Fruit fly (Drosophila melanogaster) whole organism, embryonic: ENCODE measurements around the gene CG1309.

Source experiments
- Aef1 ChIP-seq: fragments of 200-800 bp; sonication (Bioruptor generic); IDR thresholded peaks from 3 replicates; pipeline ENCODE4 v1.3.6; 2022; ENCODE audit warnings: missing biosample characterization, missing genetic modification characterization
- B-H2 ChIP-seq: fragments of 200-800 bp; sonication (Bioruptor generic); optimal IDR thresholded peaks from 2 replicates; lab custom pipeline; 2018; ENCODE audit warnings: missing biosample characterization, mild to moderate bottlenecking, missing genetic modification characterization
- CG10209 ChIP-seq: fragments of 200-800 bp; sonication (Bioruptor generic); optimal IDR thresholded peaks from 3 replicates; lab custom pipeline; 2017; ENCODE audit warnings: missing biosample characterization, mild to moderate bottlenecking, missing genetic modification characterization, missing genetic modification reagents
- CG10431 ChIP-seq: fragments of 200-800 bp; sonication (Bioruptor generic); optimal IDR thresholded peaks from 3 replicates; lab custom pipeline; 2018; ENCODE audit warnings: missing biosample characterization, mild to moderate bottlenecking, missing genetic modification characterization
- CG10565 ChIP-seq: fragments of 200-800 bp; sonication (Bioruptor generic); optimal IDR thresholded peaks from 3 replicates; lab custom pipeline; 2016; ENCODE audit warnings: missing biosample characterization, mild to moderate bottlenecking, missing genetic modification characterization
- CG11398 ChIP-seq: fragments of 200-800 bp; sonication (Bioruptor generic); optimal IDR thresholded peaks from 2 replicates; lab custom pipeline; 2016; ENCODE audit warnings: missing biosample characterization, missing genetic modification characterization
- CG12769 ChIP-seq: fragments of 200-800 bp; sonication (Bioruptor generic); optimal IDR thresholded peaks from 2 replicates; lab custom pipeline; 2019; ENCODE audit warnings: missing biosample characterization, mild to moderate bottlenecking, missing genetic modification characterization, moderate library complexity
- CG13296 ChIP-seq: fragments of 200-800 bp; sonication (Bioruptor generic); optimal IDR thresholded peaks from 3 replicates; lab custom pipeline; 2018; ENCODE audit warnings: missing biosample characterization, mild to moderate bottlenecking, missing genetic modification characterization
- CG14667 ChIP-seq: fragments of 200-800 bp; sonication (Bioruptor generic); IDR thresholded peaks from 2 replicates; pipeline ENCODE4 v1.3.6; 2022; ENCODE audit warnings: missing biosample characterization, missing genetic modification characterization
- CG17359 ChIP-seq: fragments of 200-800 bp; sonication (Bioruptor generic); optimal IDR thresholded peaks from 3 replicates; lab custom pipeline; 2018; ENCODE audit warnings: missing biosample characterization, mild to moderate bottlenecking, missing genetic modification characterization, moderate library complexity
- CG17361 ChIP-seq: fragments of 200-800 bp; sonication (Bioruptor generic); IDR thresholded peaks from 3 replicates; pipeline ENCODE4 v1.3.6; 2022; ENCODE audit warnings: missing biosample characterization, missing genetic modification characterization
- CG30020 ChIP-seq: fragments of 200-800 bp; optimal IDR thresholded peaks from 2 replicates; lab custom pipeline; 2019; ENCODE audit warnings: missing biosample characterization, mild to moderate bottlenecking, missing genetic modification characterization, moderate library complexity
- CG31365 ChIP-seq: fragments of 200-800 bp; sonication (Bioruptor generic); optimal IDR thresholded peaks from 2 replicates; lab custom pipeline; 2018; ENCODE audit warnings: missing biosample characterization, mild to moderate bottlenecking, missing genetic modification characterization
- CG32772 ChIP-seq: fragments of 200-800 bp; sonication (Bioruptor generic); IDR thresholded peaks from 2 replicates; pipeline ENCODE4 v1.3.6; 2022; ENCODE audit warnings: missing biosample characterization, missing genetic modification characterization
- CG3838 ChIP-seq: fragments of 200-800 bp; sonication (Bioruptor generic); optimal IDR thresholded peaks from 3 replicates; lab custom pipeline; 2016; ENCODE audit warnings: missing biosample characterization, missing genetic modification characterization
- CG42726 ChIP-seq: fragments of 200-800 bp; sonication (Bioruptor generic); IDR thresholded peaks from 2 replicates; pipeline ENCODE4 v1.3.6; 2022; ENCODE audit warnings: missing biosample characterization, missing genetic modification characterization; ENCODE audit not compliant: partially characterized antibody
- CG4424 ChIP-seq: fragments of 200-800 bp; sonication (Bioruptor generic); optimal IDR thresholded peaks from 3 replicates; lab custom pipeline; 2016; ENCODE audit warnings: missing biosample characterization, missing genetic modification characterization
- CG4730 ChIP-seq: fragments of 200-800 bp; sonication (Bioruptor generic); IDR thresholded peaks from 2 replicates; pipeline ENCODE4 v1.3.6; 2022; ENCODE audit warnings: missing biosample characterization, missing genetic modification characterization
- CG4854 ChIP-seq: fragments of 200-800 bp; sonication (Bioruptor generic); optimal IDR thresholded peaks from 2 replicates; lab custom pipeline; 2016; ENCODE audit warnings: missing biosample characterization, missing genetic modification characterization, inconsistent platforms
- CG6813 ChIP-seq: fragments of 200-800 bp; sonication (Bioruptor generic); optimal IDR thresholded peaks from 2 replicates; lab custom pipeline; 2017; ENCODE audit warnings: missing biosample characterization, missing genetic modification characterization, mild to moderate bottlenecking, moderate library complexity, missing genetic modification reagents
- CTCF ChIP-seq: fragments of 200-800 bp; sonication (Bioruptor generic); optimal IDR thresholded peaks from 2 replicates; lab custom pipeline; 2017; ENCODE audit warnings: missing biosample characterization, mild to moderate bottlenecking, missing genetic modification characterization, moderate library complexity
- Dfd ChIP-seq, 2 experiments: fragments of >200 bp; optimal IDR thresholded peaks; 2 replicates each; lab custom pipeline; 2017; ENCODE audit warnings: missing biosample characterization in 2 of 2, missing genetic modification characterization in 2 of 2
- Doc2 ChIP-seq: fragments of 200-800 bp; sonication (Bioruptor generic); IDR thresholded peaks from 2 replicates; pipeline ENCODE4 v1.3.6; 2022; ENCODE audit warnings: missing biosample characterization, missing genetic modification characterization
- Drgx ChIP-seq: fragments of 200-800 bp; sonication (Bioruptor generic); IDR thresholded peaks from 2 replicates; pipeline ENCODE4 v1.3.6; 2022; ENCODE audit warnings: missing biosample characterization, missing genetic modification characterization
- E2f1 ChIP-seq: fragments of 200-800 bp; sonication (Bioruptor generic); IDR thresholded peaks from 2 replicates; pipeline ENCODE4 v1.3.6; 2022; ENCODE audit warnings: missing biosample characterization, missing genetic modification characterization
- GATAe ChIP-seq: fragments of 200-800 bp; sonication (Bioruptor generic); conservative IDR thresholded peaks from 2 replicates; pipeline ENCODE4 v1.3.6; 2022; ENCODE audit warnings: missing biosample characterization, missing genetic modification characterization
- Gsc ChIP-seq: fragments of 200-800 bp; sonication (Bioruptor generic); IDR thresholded peaks from 2 replicates; pipeline ENCODE4 v1.3.6; 2022; ENCODE audit warnings: missing biosample characterization, missing genetic modification characterization
- HLH3B ChIP-seq: fragments of 200-800 bp; sonication (Bioruptor generic); IDR thresholded peaks from 2 replicates; pipeline ENCODE4 v1.3.6; 2022; ENCODE audit warnings: missing biosample characterization, missing genetic modification characterization
- HLH4C ChIP-seq: fragments of 200-800 bp; sonication (Bioruptor generic); IDR thresholded peaks from 3 replicates; pipeline ENCODE4 v1.3.6; 2022; ENCODE audit warnings: missing biosample characterization, missing genetic modification characterization; ENCODE audit not compliant: partially characterized antibody
- Mes4 ChIP-seq: fragments of 200-800 bp; sonication (Bioruptor generic); optimal IDR thresholded peaks from 2 replicates; lab custom pipeline; 2016; ENCODE audit warnings: missing biosample characterization, missing genetic modification characterization
- Oli ChIP-seq: fragments of 200-800 bp; sonication (Bioruptor generic); optimal IDR thresholded peaks from 2 replicates; lab custom pipeline; 2018; ENCODE audit warnings: missing biosample characterization, mild to moderate bottlenecking, missing genetic modification characterization, moderate library complexity
- Optix ChIP-seq: fragments of 200-800 bp; sonication (Bioruptor generic); IDR thresholded peaks from 3 replicates; pipeline ENCODE4 v1.3.6; 2022; ENCODE audit warnings: missing biosample characterization, missing genetic modification characterization
- PHDP ChIP-seq: fragments of 200-800 bp; sonication (Bioruptor generic); optimal IDR thresholded peaks from 3 replicates; lab custom pipeline; 2018; ENCODE audit warnings: missing biosample characterization, mild to moderate bottlenecking, missing genetic modification characterization, moderate library complexity
- Stat92E ChIP-seq, 3 experiments: fragments of >200 bp in 2 of 3; fragments of 200-800 bp in 1 of 3; sonication (Bioruptor generic) in 1 of 3; optimal IDR thresholded peaks; 2 replicates each; lab custom pipeline; 2017 to 2019; ENCODE audit warnings: missing biosample characterization in 3 of 3, missing genetic modification characterization in 3 of 3, mild to moderate bottlenecking in 1 of 3, moderate library complexity in 1 of 3
- ara ChIP-seq: fragments of 200-800 bp; sonication (Bioruptor generic); IDR thresholded peaks from 2 replicates; pipeline ENCODE4 v1.3.6; 2022; ENCODE audit warnings: missing biosample characterization, missing genetic modification characterization
- az2 ChIP-seq: fragments of 200-800 bp; sonication (Bioruptor generic); optimal IDR thresholded peaks from 3 replicates; lab custom pipeline; 2016; ENCODE audit warnings: missing biosample characterization, missing genetic modification characterization
- cg ChIP-seq: fragments of 200-800 bp; sonication (Bioruptor generic); optimal IDR thresholded peaks from 3 replicates; lab custom pipeline; 2019; ENCODE audit warnings: missing biosample characterization, mild to moderate bottlenecking, missing genetic modification characterization, moderate library complexity
- cwo ChIP-seq: fragments of 200-800 bp; sonication (Bioruptor generic); optimal IDR thresholded peaks from 3 replicates; lab custom pipeline; 2017; ENCODE audit warnings: missing biosample characterization, missing genetic modification characterization, mild to moderate bottlenecking, moderate library complexity, missing genetic modification reagents
- dimm ChIP-seq: fragments of 200-800 bp; sonication (Bioruptor generic); IDR thresholded peaks from 2 replicates; pipeline ENCODE4 v1.3.6; 2022; ENCODE audit warnings: missing biosample characterization, missing genetic modification characterization
- disco-r ChIP-seq: fragments of 200-800 bp; sonication (Bioruptor generic); optimal IDR thresholded peaks from 2 replicates; lab custom pipeline; 2016; ENCODE audit warnings: missing biosample characterization, missing genetic modification characterization
- ems ChIP-seq: fragments of 200-800 bp; sonication (Bioruptor generic); optimal IDR thresholded peaks from 3 replicates; lab custom pipeline; 2016; ENCODE audit warnings: missing biosample characterization, missing genetic modification characterization
- hkb ChIP-seq, 2 experiments: fragments of 200-800 bp in 1 of 2; fragments of >200 bp in 1 of 2; sonication (Bioruptor generic) in 1 of 2; IDR thresholded peaks in 1 of 2; optimal IDR thresholded peaks in 1 of 2; 2 replicates each; pipeline versions ENCODE4 v1.3.6 to Lab custom; 2017 to 2022; ENCODE audit warnings: missing biosample characterization in 1 of 2, missing genetic modification characterization in 1 of 2
- lbe ChIP-seq: fragments of 200-800 bp; sonication (Bioruptor generic); optimal IDR thresholded peaks from 2 replicates; lab custom pipeline; 2016; ENCODE audit warnings: missing biosample characterization, mild to moderate bottlenecking, missing genetic modification characterization
- peb ChIP-seq: fragments of 200-800 bp; sonication (Bioruptor generic); IDR thresholded peaks from 2 replicates; pipeline ENCODE4 v1.3.6; 2022; ENCODE audit warnings: missing biosample characterization, missing genetic modification characterization
- psq ChIP-seq: fragments of 200-800 bp; sonication (Bioruptor generic); optimal IDR thresholded peaks from 2 replicates; lab custom pipeline; 2017; ENCODE audit warnings: missing biosample characterization, missing genetic modification characterization
- sens ChIP-seq: fragments of 200-800 bp; sonication (Bioruptor generic); peaks from one replicate; lab custom pipeline; 2016; ENCODE audit warnings: missing biosample characterization, missing genetic modification characterization
- sna ChIP-seq: fragments of 200-800 bp; sonication (Bioruptor generic); IDR thresholded peaks from 2 replicates; pipeline ENCODE4 v1.3.6; 2022; ENCODE audit warnings: missing biosample characterization, missing genetic modification characterization; ENCODE audit not compliant: partially characterized antibody
- sr ChIP-seq: fragments of 200-800 bp; sonication (Bioruptor generic); IDR thresholded peaks from 3 replicates; pipeline ENCODE4 v1.3.6; 2022; ENCODE audit warnings: missing biosample characterization, missing genetic modification characterization
- stwl ChIP-seq: fragments of 200-800 bp; sonication (Bioruptor generic); optimal IDR thresholded peaks from 3 replicates; lab custom pipeline; 2018; ENCODE audit warnings: missing biosample characterization, mild to moderate bottlenecking, missing genetic modification characterization, moderate library complexity
- ttk ChIP-seq: fragments of 200-800 bp; sonication (Bioruptor generic); IDR thresholded peaks from 2 replicates; pipeline ENCODE4 v2.1.2; 2022; ENCODE audit warnings: missing biosample characterization, missing genetic modification characterization
- usp ChIP-seq: fragments of >200 bp; optimal IDR thresholded peaks from 2 replicates; lab custom pipeline; 2017; ENCODE audit warnings: missing biosample characterization, missing genetic modification characterization
- zf30C ChIP-seq: fragments of 200-800 bp; sonication (Bioruptor generic); optimal IDR thresholded peaks from 3 replicates; lab custom pipeline; 2018; ENCODE audit warnings: missing biosample characterization, mild to moderate bottlenecking, missing genetic modification characterization

The CG1309 gene

DNA sequence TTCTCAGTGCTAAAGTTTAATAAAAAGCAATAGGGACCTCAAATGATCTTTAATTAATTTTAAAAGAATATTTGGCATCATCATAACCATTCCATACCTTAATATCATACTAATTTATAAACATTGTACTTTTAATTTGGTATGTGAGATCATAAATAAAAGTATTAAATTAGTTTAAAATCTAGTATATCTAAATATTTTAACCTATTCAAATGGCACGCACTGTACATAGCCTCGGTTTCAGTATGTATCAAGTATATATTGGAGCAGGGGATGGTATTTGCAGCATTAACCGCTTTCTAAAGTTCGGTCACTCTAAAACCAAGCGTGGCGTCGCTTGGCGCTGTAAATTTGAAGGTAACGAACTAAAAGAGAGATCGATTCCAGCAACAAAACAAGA, 16.8 kb upstream of the CG1309 start, which contains the start of gene pav (continued):
- TF ChIP-seq CG13296 (no peak), PHDP (tag; lab: Kevin White, UChicago) (no peak), CG32772 (0 out of 2 replicates have a peak, but pooled peaks have one; percentile 27), HLH4C (GFP tag; lab: Robert Waterston, UW) (no peak), stwl (tag; lab: Kevin White, UChicago) (peak; percentile 39), cg (GFP tag; lab: Kevin White, UChicago) (no peak), Optix (GFP tag; lab: Robert Waterston, UW) (no peak), CG4424 (GFP tag; lab: Kevin White, UChicago) (no peak), peb (GFP tag; lab: Robert Waterston, UW) (no peak), CG10209 (GFP tag; lab: Kevin White, UChicago) (no peak), Stat92E (GFP tag; optimal IDR thresholded peaks at IDR 0.05; lab: Kevin White, UChicago) (peak in 1 of 3 experiments; percentile 42), E2f1 (GFP tag; lab: Robert Waterston, UW) (peak; percentile 37; the same call in 1 of the 2 replicates), CG10565 (GFP tag; lab: Kevin White, UChicago) (no peak), CG17359 (tag; lab: Kevin White, UChicago) (no peak), CTCF (GFP tag; lab: Kevin White, UChicago) (no peak), CG31365 (no peak), CG12769 (tag; lab: Kevin White, UChicago) (no peak), CG4854 (no peak), CG14667 (peak; percentile 4; the same call in 1 of the 2 replicates), sens (GFP tag; lab: Kevin White, UChicago) (no peak), az2 (GFP tag; lab: Kevin White, UChicago) (peak; percentile 1), CG6813 (GFP tag; lab: Kevin White, UChicago) (no peak), psq (GFP tag; lab: Kevin White, UChicago) (no peak), lbe (no peak), Gsc (no peak), zf30C (GFP tag; lab: Kevin White, UChicago) (no peak), B-H2 (GFP tag; lab: Kevin White, UChicago) (no peak), usp (no peak), sna (no peak), GATAe (no peak), CG4730 (GFP tag; lab: Robert Waterston, UW) (peak; percentile 44; the same call in 1 of the 2 replicates), sr (GFP tag; lab: Robert Waterston, UW) (no peak), Aef1 (GFP tag; lab: Robert Waterston, UW) (no peak), CG11398 (no peak), CG17361 (no peak), dimm (GFP tag; lab: Robert Waterston, UW) (no peak), CG10431 (GFP tag; lab: Kevin White, UChicago) (no peak), HLH3B (GFP tag; lab: Robert Waterston, UW) (no peak), CG30020 (tag; lab: Kevin White, UChicago) (no peak), Oli (tag; lab: Kevin White, UChicago) (no peak), disco-r (GFP tag; lab: Kevin White, UChicago) (no peak), CG42726 (no peak), Doc2 (GFP tag; lab: Robert Waterston, UW) (no peak), ems (GFP tag; lab: Kevin White, UChicago) (no peak), Mes4 (no peak), ttk (no peak), CG3838 (no peak), cwo (GFP tag; lab: Kevin White, UChicago) (no peak), Drgx (GFP tag; lab: Robert Waterston, UW) (peak; percentile 54), Dfd (GFP tag; optimal IDR thresholded peaks at IDR 0.05; lab: Kevin White, UChicago) (no peak), hkb (optimal IDR thresholded peaks at IDR 0.05; lab: Kevin White, UChicago) (no peak), hkb (GFP tag; IDR thresholded peaks at IDR 0.05; lab: Robert Waterston, UW) (peak; percentile 65), ara (no peak)
